Worm (Caenorhabditis elegans): ENCODE data around the gene M01H9.10.

DNA sequence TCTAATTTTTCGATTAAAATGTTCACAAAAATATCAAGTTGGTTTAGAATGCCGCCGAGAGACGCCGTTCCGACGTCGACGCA, 32.8 kb downstream of the M01H9.10 start, which contains the start of gene chat-1:
- no peak for TF ChIP-seq med-1 (GFP tag; optimal IDR thresholded peaks at IDR 0.05; ENCODE audit: insufficient read depth)
- no peak for TF ChIP-seq tab-1 (GFP tag; IDR thresholded peaks at IDR 0.05)
- no peak for TF ChIP-seq ztf-23 (GFP tag; IDR thresholded peaks at IDR 0.05)
- no peak for TF ChIP-seq flt-1 (GFP tag; IDR thresholded peaks at IDR 0.05)
- no peak for TF ChIP-seq ztf-29 (GFP tag; IDR thresholded peaks at IDR 0.05)
- no peak for TF ChIP-seq ref-1 (GFP tag; conservative IDR thresholded peaks at IDR 0.05)
